Worm (Caenorhabditis elegans) whole organism, late embryonic: Measurements from ENCODE around the gene C32B5.6.
"Not testable (repeated sequence)": the region's sequence is repeated elsewhere in the genome, so short reads cannot be mapped to it uniquely, and the experiment has no call there.

Source experiments
- C38D4.7 ChIP-seq: fragments of 200-800 bp; sonication (Bioruptor generic); optimal IDR thresholded peaks from 2 replicates; lab custom pipeline; 2018; ENCODE audit warnings: mild to moderate bottlenecking, missing genetic modification characterization, moderate library complexity, missing compliant biosample characterization
- K02D7.2 ChIP-seq: sonication (generic microtip); optimal IDR thresholded peaks from 2 replicates; lab custom pipeline; 2017; ENCODE audit warnings: mild to moderate bottlenecking, missing genetic modification characterization, missing compliant biosample characterization
- K09A11.1 ChIP-seq: sonication (generic microtip); optimal IDR thresholded peaks from 2 replicates; lab custom pipeline; 2017; ENCODE audit warnings: antibody characterized with exemption, mild to moderate bottlenecking, missing genetic modification characterization, missing compliant biosample characterization; ENCODE audit not compliant: insufficient read depth
- T23F11.4 ChIP-seq: fragments of 200-800 bp; sonication (Bioruptor generic); optimal IDR thresholded peaks from 2 replicates; lab custom pipeline; 2018; ENCODE audit warnings: mild to moderate bottlenecking, missing genetic modification characterization, missing compliant biosample characterization
- Y22D7AL.16 ChIP-seq: sonication (generic microtip); optimal IDR thresholded peaks from 2 replicates; lab custom pipeline; 2016; ENCODE audit warnings: missing genetic modification characterization, missing compliant biosample characterization
- ceh-14 ChIP-seq: sonication (generic microtip); optimal IDR thresholded peaks from 2 replicates; lab custom pipeline; 2016; ENCODE audit warnings: missing genotype, missing genetic modification characterization, missing compliant biosample characterization
- ceh-18 ChIP-seq: sonication (generic microtip); optimal IDR thresholded peaks from 2 replicates; lab custom pipeline; 2016; ENCODE audit warnings: missing genetic modification characterization, missing compliant biosample characterization
- ceh-19 ChIP-seq: fragments of 200-800 bp; sonication (Bioruptor generic); optimal IDR thresholded peaks from 2 replicates; lab custom pipeline; 2018; ENCODE audit warnings: mild to moderate bottlenecking, missing genetic modification characterization, missing compliant biosample characterization
- ceh-2 ChIP-seq: sonication (generic microtip); optimal IDR thresholded peaks from 2 replicates; lab custom pipeline; 2016; ENCODE audit warnings: missing genotype, missing genetic modification characterization, missing compliant biosample characterization
- ceh-22 ChIP-seq: sonication (generic microtip); optimal IDR thresholded peaks from 2 replicates; lab custom pipeline; 2017; ENCODE audit warnings: missing biosample characterization, missing genetic modification characterization
- ceh-24 ChIP-seq: sonication (generic microtip); optimal IDR thresholded peaks from 2 replicates; lab custom pipeline; 2016; ENCODE audit warnings: mild to moderate bottlenecking, missing genetic modification characterization, missing compliant biosample characterization
- ceh-48 ChIP-seq: sonication (generic microtip); optimal IDR thresholded peaks from 2 replicates; lab custom pipeline; 2016; ENCODE audit warnings: missing genetic modification characterization, inconsistent platforms, missing compliant biosample characterization
- ceh-9 ChIP-seq: sonication (generic microtip); optimal IDR thresholded peaks from 2 replicates; lab custom pipeline; 2016; ENCODE audit warnings: mild to moderate bottlenecking, missing genetic modification characterization, inconsistent platforms, missing compliant biosample characterization
- che-1 ChIP-seq: sonication (generic microtip); optimal IDR thresholded peaks from 2 replicates; lab custom pipeline; 2016; ENCODE audit warnings: mild to moderate bottlenecking, missing genetic modification characterization, missing compliant biosample characterization
- dmd-4 ChIP-seq: sonication (generic microtip); optimal IDR thresholded peaks from 2 replicates; lab custom pipeline; 2016; ENCODE audit warnings: borderline replicate concordance, missing genetic modification characterization, missing compliant biosample characterization
- dve-1 ChIP-seq: sonication (generic microtip); optimal IDR thresholded peaks from 2 replicates; lab custom pipeline; 2017; ENCODE audit warnings: antibody characterized with exemption, mild to moderate bottlenecking, missing genetic modification characterization, missing compliant biosample characterization
- elt-2 ChIP-seq: sonication (generic microtip); optimal IDR thresholded peaks from 2 replicates; lab custom pipeline; 2016; ENCODE audit warnings: missing genetic modification reagents, missing genetic modification characterization, missing compliant biosample characterization
- elt-4 ChIP-seq: sonication (generic microtip); optimal IDR thresholded peaks from 2 replicates; lab custom pipeline; 2016; ENCODE audit warnings: missing genetic modification characterization, missing compliant biosample characterization
- eyg-1 ChIP-seq: sonication (generic microtip); optimal IDR thresholded peaks from 2 replicates; lab custom pipeline; 2016; ENCODE audit warnings: missing genotype, missing genetic modification characterization, missing compliant biosample characterization
- fkh-10 ChIP-seq: fragments of 150-350 bp; optimal IDR thresholded peaks from 2 replicates; lab custom pipeline; 2014; ENCODE audit warnings: missing biosample characterization, missing genetic modification reagents, missing genetic modification characterization
- fkh-6 ChIP-seq: sonication (generic microtip); optimal IDR thresholded peaks from 2 replicates; lab custom pipeline; 2016; ENCODE audit warnings: missing genetic modification characterization, missing compliant biosample characterization
- hlh-15 ChIP-seq: sonication (generic microtip); optimal IDR thresholded peaks from 2 replicates; lab custom pipeline; 2016; ENCODE audit warnings: missing genetic modification characterization, missing compliant biosample characterization
- hlh-30 ChIP-seq: sonication (generic microtip); optimal IDR thresholded peaks from 2 replicates; lab custom pipeline; 2017; ENCODE audit warnings: antibody characterized with exemption, missing genetic modification characterization, missing compliant biosample characterization; ENCODE audit not compliant: insufficient read depth
- hlh-6 ChIP-seq: sonication (generic microtip); optimal IDR thresholded peaks from 2 replicates; lab custom pipeline; 2016; ENCODE audit warnings: missing genotype, missing genetic modification characterization, missing compliant biosample characterization
- hlh-8 ChIP-seq: sonication (generic microtip); optimal IDR thresholded peaks from 2 replicates; lab custom pipeline; 2016; ENCODE audit warnings: missing genotype, missing genetic modification characterization, missing compliant biosample characterization
- lim-6 ChIP-seq: sonication (generic microtip); optimal IDR thresholded peaks from 2 replicates; lab custom pipeline; 2016; ENCODE audit warnings: missing genetic modification characterization, missing compliant biosample characterization
- mec-3 ChIP-seq: sonication (generic microtip); optimal IDR thresholded peaks from 2 replicates; lab custom pipeline; 2016; ENCODE audit warnings: borderline replicate concordance, missing genetic modification characterization, missing compliant biosample characterization
- nhr-11 ChIP-seq: fragments of 150-350 bp; optimal IDR thresholded peaks from 2 replicates; lab custom pipeline; 2014; ENCODE audit warnings: missing biosample characterization, missing genetic modification characterization
- nhr-232 ChIP-seq: sonication (generic microtip); optimal IDR thresholded peaks from 2 replicates; lab custom pipeline; 2016; ENCODE audit warnings: missing genetic modification characterization, missing compliant biosample characterization
- npax-4 ChIP-seq: sonication (generic microtip); optimal IDR thresholded peaks from 2 replicates; lab custom pipeline; 2016; ENCODE audit warnings: missing genetic modification characterization, missing compliant biosample characterization
- pha-4 ChIP-seq: fragments of 150-350 bp; optimal IDR thresholded peaks from 2 replicates; lab custom pipeline; 2018; ENCODE audit warnings: missing biosample characterization, missing genetic modification reagents, missing genetic modification characterization
- pqm-1 ChIP-seq: sonication (generic microtip); optimal IDR thresholded peaks from 2 replicates; lab custom pipeline; 2016; ENCODE audit warnings: missing genetic modification characterization, missing compliant biosample characterization
- pros-1 ChIP-seq: fragments of 150-350 bp; optimal IDR thresholded peaks from 2 replicates; lab custom pipeline; 2014; ENCODE audit warnings: missing biosample characterization, missing genetic modification reagents, missing genetic modification characterization
- sdc-2 ChIP-seq: sonication (generic microtip); optimal IDR thresholded peaks from 2 replicates; lab custom pipeline; 2016; ENCODE audit warnings: missing genotype, missing genetic modification characterization, missing compliant biosample characterization
- sox-2 ChIP-seq: fragments of 200-800 bp; sonication (Bioruptor generic); IDR thresholded peaks from 2 replicates; pipeline ENCODE4 v1.3.6; 2022; ENCODE audit warnings: missing genetic modification reagents, missing genetic modification characterization, missing compliant biosample characterization
- tbx-7 ChIP-seq: sonication (generic microtip); optimal IDR thresholded peaks from 2 replicates; lab custom pipeline; 2016; ENCODE audit warnings: missing genotype, missing genetic modification characterization, missing compliant biosample characterization
- unc-42 ChIP-seq: sonication (generic microtip); optimal IDR thresholded peaks from 2 replicates; lab custom pipeline; 2016; ENCODE audit warnings: missing genotype, missing genetic modification characterization, missing compliant biosample characterization
- unc-55 ChIP-seq: sonication (generic microtip); optimal IDR thresholded peaks from 2 replicates; lab custom pipeline; 2017; ENCODE audit warnings: missing biosample characterization, missing genetic modification reagents, missing genetic modification characterization
- zip-5 ChIP-seq: sonication (generic microtip); optimal IDR thresholded peaks from 2 replicates; lab custom pipeline; 2016; ENCODE audit warnings: missing genetic modification characterization, missing compliant biosample characterization

C32B5.6 gene

ce11 chrII:943773-944172 lies 24.4 kb upstream of the C32B5.6 start, which contains the start of gene clec-43:
TSS of gene clec-43 (plus strand) at chrII:944066.
- TF ChIP-seq eyg-1 (tag; lab: Kevin White, UChicago) (no peak), C38D4.7 (GFP tag; lab: Kevin White, UChicago) (no peak), hlh-15 (tag; lab: Kevin White, UChicago) (no peak), fkh-10 (no peak), sdc-2 (tag; lab: Kevin White, UChicago) (no peak), hlh-6 (tag; lab: Kevin White, UChicago) (no peak), fkh-6 (tag; lab: Kevin White, UChicago) (no peak), ceh-14 (tag; lab: Kevin White, UChicago) (no peak)

- TF ChIP-seq C38D4.7 (GFP tag; lab: Kevin White, UChicago) = no peak
- TF ChIP-seq mec-3 (tag; lab: Kevin White, UChicago) = no peak
- no peak for TF ChIP-seq unc-42 (tag; lab: Kevin White, UChicago)
- TF ChIP-seq elt-2 = no peak
- no peak for TF ChIP-seq ceh-2 (tag; lab: Kevin White, UChicago)
- TF ChIP-seq zip-5 (tag; lab: Kevin White, UChicago) = no peak
- TF ChIP-seq elt-4 = no peak
- no peak for TF ChIP-seq che-1 (tag; lab: Kevin White, UChicago)
- TF ChIP-seq nhr-11 = no peak
- TF ChIP-seq K09A11.1 = no peak
These were observed 20.1 kb upstream of the C32B5.6 start, which contains the start of gene fbxc-32 for ce11 chrII:948091-948490. TSS of gene fbxc-32 (minus strand) at chrII:948191.

- TF ChIP-seq sox-2 (GFP tag; lab: Robert Waterston, UW) (no peak), ceh-19 (GFP tag; lab: Kevin White, UChicago) (peak; percentile 28), ceh-48 (tag; lab: Kevin White, UChicago) (peak; percentile 46)
These were observed 17.8 kb upstream of the C32B5.6 start for ce11 chrII:950374-950773.

ce11 chrII:953052-953451 lies 15.2 kb upstream of the C32B5.6 start:
- no peak for TF ChIP-seq dmd-4
- TF ChIP-seq pha-4 (tag; lab: Kevin White, UChicago) = no peak
- no peak for TF ChIP-seq tbx-7 (tag; lab: Kevin White, UChicago)
- peak; percentile 60 for TF ChIP-seq hlh-30 (tag; lab: Kevin White, UChicago)
- peak; percentile 6 for TF ChIP-seq ceh-48 (tag; lab: Kevin White, UChicago)

- TF ChIP-seq hlh-8, eyg-1, K02D7.2 (tag; lab: Kevin White, UChicago): not testable (repeated sequence)
- TF ChIP-seq, all 69 proteins: peak for 0; not testable (repeated sequence) for 69
These were observed 13.6 kb upstream of the C32B5.6 start, which contains the start of gene fbxc-7 for ce11 chrII:954626-955025. TSS of gene fbxc-7 (plus strand) at chrII:954926.

- TF ChIP-seq lim-6 (tag; lab: Kevin White, UChicago) (no peak), K02D7.2 (tag; lab: Kevin White, UChicago) (no peak), ceh-2 (tag; lab: Kevin White, UChicago) (no peak), T23F11.4 (GFP tag; lab: Kevin White, UChicago) (no peak), npax-4 (no peak), nhr-232 (tag; lab: Kevin White, UChicago) (no peak), hlh-8 (tag; lab: Kevin White, UChicago) (no peak), unc-55 (GFP tag; lab: Kevin White, UChicago) (no peak), ceh-9 (tag; lab: Kevin White, UChicago) (no peak), Y22D7AL.16 (no peak), dve-1 (tag; lab: Kevin White, UChicago) (no peak), ceh-24 (tag; lab: Kevin White, UChicago) (no peak), sdc-2 (tag; lab: Kevin White, UChicago) (no peak), pros-1 (tag; lab: Kevin White, UChicago) (no peak), ceh-18 (tag; lab: Kevin White, UChicago) (no peak), ceh-22 (tag; lab: Kevin White, UChicago) (no peak), pqm-1 (tag; lab: Kevin White, UChicago) (no peak), hlh-15 (tag; lab: Kevin White, UChicago) (no peak), elt-4 (no peak), fkh-10 (no peak)
These were observed 9.6 kb upstream of the C32B5.6 start, which contains the start of gene sdz-4 for ce11 chrII:958618-959017. TSS of gene sdz-4 (plus strand) at chrII:958918.
